Worm (Caenorhabditis elegans): Measurements from ENCODE around the gene ant-1.3.
"Not testable (repeated sequence)": the region's sequence is repeated elsewhere in the genome, so short reads cannot be mapped to it uniquely, and the experiment has no call there.

DNA sequence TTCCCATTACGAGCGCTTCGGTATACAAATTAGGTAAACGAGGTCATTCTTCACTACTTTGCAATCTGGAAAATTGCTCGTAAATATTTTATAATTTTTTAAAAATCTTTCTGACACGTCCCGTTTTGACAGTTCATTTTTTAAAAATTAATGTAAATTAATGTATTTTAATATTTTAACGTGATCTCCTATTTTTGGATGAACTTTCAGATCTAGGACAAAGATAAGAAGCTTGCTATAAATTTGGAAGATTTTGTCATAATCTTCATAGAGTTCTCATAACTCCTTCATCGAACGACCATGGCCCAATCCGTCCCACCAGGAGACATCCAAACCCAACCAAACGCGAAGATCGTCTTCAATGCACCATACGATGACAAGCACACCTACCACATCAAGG is 20.4 kb downstream of the ant-1.3 start, which contains the start of gene msp-76:
- not testable (repeated sequence) for TF ChIP-seq mdl-1 (tag; optimal IDR thresholded peaks at IDR 0.05); ama-1 (optimal IDR thresholded peaks at IDR 0.05); ZK337.2 (GFP tag; IDR thresholded peaks at IDR 0.05); aly-2 (tag; optimal IDR thresholded peaks at IDR 0.05)

Data from whole organism, L4 larva.